Worm (Caenorhabditis elegans) whole organism, early embryonic: ENCODE data around the gene Y73C8C.8.

Experiments used
- B0310.2 ChIP-seq: sonication (generic microtip); optimal IDR thresholded peaks from 2 replicates; lab custom pipeline; 2016; ENCODE audit warnings: mild to moderate bottlenecking, missing genetic modification characterization, missing compliant biosample characterization
- F13C5.2 ChIP-seq: sonication (generic microtip); optimal IDR thresholded peaks from 2 replicates; lab custom pipeline; 2017; ENCODE audit warnings: mild to moderate bottlenecking, missing genetic modification characterization, inconsistent platforms, missing compliant biosample characterization
- ama-1 ChIP-seq: fragments of 150-350 bp; optimal IDR thresholded peaks from 2 replicates; lab custom pipeline; 2014
- ceh-36 ChIP-seq: sonication (generic microtip); optimal IDR thresholded peaks from 2 replicates; lab custom pipeline; 2016; ENCODE audit warnings: missing genetic modification characterization, inconsistent platforms, missing compliant biosample characterization
- flt-1 ChIP-seq: fragments of 200-800 bp; sonication (Bioruptor generic); IDR thresholded peaks from 2 replicates; pipeline ENCODE4 v1.3.6; 2022; ENCODE audit warnings: missing genetic modification characterization, missing compliant biosample characterization
- hmbx-1 ChIP-seq: sonication (generic microtip); optimal IDR thresholded peaks from 2 replicates; lab custom pipeline; 2016; ENCODE audit warnings: mild to moderate bottlenecking, missing genetic modification characterization, missing compliant biosample characterization
- hnd-1 ChIP-seq: sonication (generic microtip); optimal IDR thresholded peaks from 2 replicates; lab custom pipeline; 2016; ENCODE audit warnings: missing genetic modification characterization, missing compliant biosample characterization
- pes-1 ChIP-seq: fragments of 200-800 bp; sonication (Bioruptor generic); IDR thresholded peaks from 2 replicates; pipeline ENCODE4 v1.3.6; 2022; ENCODE audit warnings: missing genetic modification reagents, missing genetic modification characterization, missing compliant biosample characterization
- tra-4 ChIP-seq: sonication (generic microtip); optimal IDR thresholded peaks from 2 replicates; lab custom pipeline; 2017; ENCODE audit warnings: missing genetic modification characterization, missing compliant biosample characterization

ce11 chrV:3138488-3138887 lies 24.8 kb upstream of the Y73C8C.8 start, which contains the start of the genes irld-3 and F02C9.1:
- no peak for TF ChIP-seq ama-1 (lab: Kevin White, UChicago)
- no peak for TF ChIP-seq tra-4 (tag; lab: Kevin White, UChicago)
- TF ChIP-seq hmbx-1 (tag; lab: Kevin White, UChicago), result no peak
- TF ChIP-seq F13C5.2 (tag; lab: Kevin White, UChicago), result no peak
- TF ChIP-seq B0310.2, result no peak
- TF ChIP-seq flt-1 (GFP tag; lab: Robert Waterston, UW), result no peak
- no peak for TF ChIP-seq ceh-36 (tag; lab: Kevin White, UChicago)
- TF ChIP-seq pes-1 (GFP tag; lab: Robert Waterston, UW), result no peak
- TF ChIP-seq hnd-1 (tag; lab: Kevin White, UChicago), result no peak
